Fruit fly (Drosophila melanogaster): ENCODE measurements around the gene Hsc70-3.
A peak's percentile ranks its signal among the peaks of the same experiment; 100 is the strongest.

Gene Hsc70-3

DNA sequence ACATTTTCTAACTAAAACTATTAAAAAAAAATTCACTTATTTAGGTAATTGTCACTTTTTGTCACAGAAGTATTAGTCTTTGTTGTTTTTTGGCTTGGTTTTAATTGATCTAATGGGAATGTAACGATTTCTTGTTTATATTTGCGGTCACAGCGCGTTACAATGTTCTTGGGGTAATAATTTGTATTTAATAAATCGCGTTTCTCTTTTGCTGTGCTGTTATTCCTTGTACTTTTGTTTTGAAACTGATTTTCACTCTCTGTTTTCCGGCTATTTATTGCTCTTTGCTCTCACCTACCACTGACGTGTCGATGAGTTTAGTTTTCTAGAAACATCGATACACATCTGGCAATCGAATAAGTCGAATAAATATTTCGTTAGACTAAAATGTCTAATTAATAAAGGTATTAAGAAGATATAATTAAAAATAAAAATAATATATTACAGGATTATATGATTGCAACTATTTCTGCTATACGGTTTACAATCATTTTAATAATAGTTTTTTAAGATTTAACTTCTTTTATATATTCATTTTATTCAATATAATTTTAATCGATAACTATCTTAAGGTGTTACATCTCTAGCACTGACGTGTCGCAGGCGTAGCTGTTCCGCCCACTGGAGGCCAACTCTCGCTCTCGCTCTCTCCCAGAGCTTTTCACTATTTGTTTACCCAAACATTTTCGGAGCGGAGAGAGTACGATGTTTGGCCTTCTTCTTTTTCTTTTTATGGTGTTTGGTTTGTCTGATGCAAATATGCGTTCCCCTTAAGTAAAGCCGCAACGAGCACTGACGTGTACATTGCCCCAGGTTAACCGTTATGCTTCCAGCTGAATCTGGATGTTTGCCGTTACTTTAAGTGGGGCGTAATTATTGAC is at the start of gene Hsc70-3 (continued):
- TF ChIP-seq CG3847 (GFP tag; IDR thresholded peaks at IDR 0.05) (no peak), CG13894 (tag; optimal IDR thresholded peaks at IDR 0.05) (peak; percentile 33), CG7963 (GFP tag; IDR thresholded peaks at IDR 0.05; ENCODE audit: partially characterized antibody) (peak; percentile 48; the same call in 1 of the 3 replicates), CG17829 (tag; optimal IDR thresholded peaks at IDR 0.05) (peak; percentile 46), zf30C (GFP tag; optimal IDR thresholded peaks at IDR 0.05) (no peak), CG7745 (tag; optimal IDR thresholded peaks at IDR 0.05) (peak; percentile 68), mld (GFP tag; IDR thresholded peaks at IDR 0.05; ENCODE audit: partially characterized antibody) (no peak), slp2 (GFP tag; optimal IDR thresholded peaks at IDR 0.05) (no peak), CG2199 (GFP tag; IDR thresholded peaks at IDR 0.05) (peak; percentile 64; the same call in 1 of the 3 replicates), CG42726 (GFP tag; IDR thresholded peaks at IDR 0.05; ENCODE audit: partially characterized antibody) (no peak), pros (GFP tag; optimal IDR thresholded peaks at IDR 0.05) (peak; percentile 66), Eip74EF (GFP tag; optimal IDR thresholded peaks at IDR 0.05) (peak in 1 of 2 experiments; percentile 32), nmo (GFP tag; optimal IDR thresholded peaks at IDR 0.05) (peak; percentile 53), Doc3 (GFP tag; IDR thresholded peaks at IDR 0.05; ENCODE audit: partially characterized antibody) (peak; percentile 78; the same call in 2 of the 3 replicates), lbe (GFP tag; optimal IDR thresholded peaks at IDR 0.05) (no peak), CG12155 (GFP tag; optimal IDR thresholded peaks at IDR 0.05) (no peak), Abd-B (GFP tag; optimal IDR thresholded peaks at IDR 0.05) (no peak), Gug (GFP tag; IDR thresholded peaks at IDR 0.05) (no peak), cad (GFP tag; optimal IDR thresholded peaks at IDR 0.05) (no peak), abd-A (tag; optimal IDR thresholded peaks at IDR 0.05) (peak; percentile 68), fd96Cb (tag; optimal IDR thresholded peaks at IDR 0.05) (no peak), Dip3 (GFP tag; optimal IDR thresholded peaks at IDR 0.05) (no peak), CG6791 (GFP tag; IDR thresholded peaks at IDR 0.05; ENCODE audit: partially characterized antibody) (0 out of 3 replicates have a peak, but pooled peaks have one; percentile 49), tap (tag; optimal IDR thresholded peaks at IDR 0.05) (no peak), CG10267 (tag; optimal IDR thresholded peaks at IDR 0.05) (peak; percentile 66), dpn (GFP tag; optimal IDR thresholded peaks at IDR 0.05) (no peak), fd102C (GFP tag; optimal IDR thresholded peaks at IDR 0.05) (no peak), CG13287 (GFP tag; IDR thresholded peaks at IDR 0.05; ENCODE audit: partially characterized antibody) (peak; percentile 85), CG4424 (GFP tag; optimal IDR thresholded peaks at IDR 0.05) (no peak), CG34376 (GFP tag; optimal IDR thresholded peaks at IDR 0.05) (peak; percentile 1), CG3065 (GFP tag; optimal IDR thresholded peaks at IDR 0.05) (peak; percentile 49), sens-2 (GFP tag; IDR thresholded peaks at IDR 0.05) (no peak), pb (GFP tag; optimal IDR thresholded peaks at IDR 0.05) (no peak), CG10209 (GFP tag; optimal IDR thresholded peaks at IDR 0.05) (peak; percentile 32), wek (GFP tag; optimal IDR thresholded peaks at IDR 0.05) (peak; percentile 71), D19B (GFP tag; optimal IDR thresholded peaks at IDR 0.05) (no peak), D (optimal IDR thresholded peaks at IDR 0.05) (no peak), D (GFP tag; optimal IDR thresholded peaks at IDR 0.05) (peak; percentile 1), sqz (GFP tag; optimal IDR thresholded peaks at IDR 0.05) (peak; percentile 11), CG30403 (GFP tag; optimal IDR thresholded peaks at IDR 0.05) (no peak), CG7786 (GFP tag; optimal IDR thresholded peaks at IDR 0.05) (no peak), CG31224 (GFP tag; IDR thresholded peaks at IDR 0.05) (no peak), ro (GFP tag; IDR thresholded peaks at IDR 0.05) (no peak), CG3995 (GFP tag; optimal IDR thresholded peaks at IDR 0.05) (no peak), CG17802 (tag; optimal IDR thresholded peaks at IDR 0.05) (no peak), D19A (tag; optimal IDR thresholded peaks at IDR 0.05) (no peak), Kr (GFP tag; optimal IDR thresholded peaks at IDR 0.05) (no peak), Atf6 (GFP tag; IDR thresholded peaks at IDR 0.05) (no peak)
